Fruit fly (Drosophila melanogaster): ENCODE measurements around the gene CG32986.

CG32986 gene

dm6 chr2L:8842262-8842561 lies 20.4 kb upstream of the CG32986 start:
- TF ChIP-seq esn (GFP tag; optimal IDR thresholded peaks at IDR 0.05) (no peak), CG6808 (GFP tag; optimal IDR thresholded peaks at IDR 0.05) (peak; percentile 7), CG3032 (tag; optimal IDR thresholded peaks at IDR 0.05) (peak; percentile 23), Sox14 (GFP tag; optimal IDR thresholded peaks at IDR 0.05) (no peak), CG3919 (GFP tag; optimal IDR thresholded peaks at IDR 0.05) (peak; percentile 33), CG32006 (GFP tag; optimal IDR thresholded peaks at IDR 0.05) (peak; percentile 10), pdm3 (GFP tag; optimal IDR thresholded peaks at IDR 0.05) (peak; percentile 6), Eip78C (GFP tag) (peak; percentile 65)

dm6 chr2L:8843593-8843992 lies 19.0 kb upstream of the CG32986 start:
- TF ChIP-seq CG10631 (GFP tag; optimal IDR thresholded peaks at IDR 0.05) (no peak), CG6854 (GFP tag; optimal IDR thresholded peaks at IDR 0.05) (no peak), CG1621 (tag; optimal IDR thresholded peaks at IDR 0.05) (no peak), vri (GFP tag; optimal IDR thresholded peaks at IDR 0.05) (no peak), Lpt (GFP tag; optimal IDR thresholded peaks at IDR 0.05) (no peak), Eip75B (GFP tag; optimal IDR thresholded peaks at IDR 0.05) (no peak), acj6 (GFP tag; optimal IDR thresholded peaks at IDR 0.05) (no peak), Sox102F (GFP tag; optimal IDR thresholded peaks at IDR 0.05) (no peak), Eip93F (GFP tag; optimal IDR thresholded peaks at IDR 0.05) (no peak), Sox14 (GFP tag; optimal IDR thresholded peaks at IDR 0.05) (no peak), OdsH (GFP tag; optimal IDR thresholded peaks at IDR 0.05) (no peak), eg (GFP tag; IDR thresholded peaks at IDR 0.05) (no peak), salr (GFP tag; optimal IDR thresholded peaks at IDR 0.05) (no peak), dac (GFP tag; optimal IDR thresholded peaks at IDR 0.05) (no peak), CG4318 (GFP tag; optimal IDR thresholded peaks at IDR 0.05) (no peak), CG15336 (GFP tag; IDR thresholded peaks at IDR 0.05) (no peak), CG9139 (GFP tag; optimal IDR thresholded peaks at IDR 0.05) (no peak)

dm6 chr2L:8844693-8845092 lies 17.9 kb upstream of the CG32986 start:
- TF ChIP-seq CG3032 (tag; optimal IDR thresholded peaks at IDR 0.05), result no peak
- no peak for TF ChIP-seq Smox (GFP tag; optimal IDR thresholded peaks at IDR 0.05)
- no peak for TF ChIP-seq CG6276 (GFP tag; optimal IDR thresholded peaks at IDR 0.05)
- TF ChIP-seq Ets96B (tag; optimal IDR thresholded peaks at IDR 0.05), result no peak
- TF ChIP-seq Sox102F (GFP tag; optimal IDR thresholded peaks at IDR 0.05), result no peak
- no peak for TF ChIP-seq CG8119 (GFP tag; IDR thresholded peaks at IDR 0.05)
- no peak for TF ChIP-seq CG10631 (GFP tag; optimal IDR thresholded peaks at IDR 0.05)
- TF ChIP-seq spab (GFP tag; optimal IDR thresholded peaks at IDR 0.05), result no peak
- TF ChIP-seq cyc (GFP tag; optimal IDR thresholded peaks at IDR 0.05), result no peak
- TF ChIP-seq OdsH (GFP tag; optimal IDR thresholded peaks at IDR 0.05), result no peak
- no peak for TF ChIP-seq CG8632 (GFP tag; optimal IDR thresholded peaks at IDR 0.05)
- no peak for TF ChIP-seq Eip75B (GFP tag; optimal IDR thresholded peaks at IDR 0.05)
- no peak for TF ChIP-seq lz (GFP tag; optimal IDR thresholded peaks at IDR 0.05)
- no peak for TF ChIP-seq topi (GFP tag; optimal IDR thresholded peaks at IDR 0.05)
- no peak for TF ChIP-seq CG1621 (tag; optimal IDR thresholded peaks at IDR 0.05)
- TF ChIP-seq svp (GFP tag), result no peak
- TF ChIP-seq CG6808 (GFP tag; optimal IDR thresholded peaks at IDR 0.05), result no peak

- TF ChIP-seq CG10631 (GFP tag; optimal IDR thresholded peaks at IDR 0.05), result no peak
- peak; percentile 31 for TF ChIP-seq vri (GFP tag; optimal IDR thresholded peaks at IDR 0.05)
- no peak for TF ChIP-seq CG31627 (GFP tag; optimal IDR thresholded peaks at IDR 0.05)
- no peak for TF ChIP-seq Ets21C (GFP tag; optimal IDR thresholded peaks at IDR 0.05)
- TF ChIP-seq fkh (GFP tag; optimal IDR thresholded peaks at IDR 0.05), result peak; percentile 94
Measured at dm6 chr2L:8845931-8846330, 16.6 kb upstream of the CG32986 start.

All from whole organism, prepupa.